Worm (Caenorhabditis elegans): ENCODE measurements around the gene coa-7.

coa-7 gene

ce11 chrII:11685177-11685576, 34.2 kb upstream of the coa-7 start, which contains the start of gene C47D12.5:
TSS of gene C47D12.5 (minus strand) at chrII:11685277.
- no peak for TF ChIP-seq klf-2 (GFP tag; conservative IDR thresholded peaks at IDR 0.05)
- no peak for TF ChIP-seq T22C8.4 (GFP tag; IDR thresholded peaks at IDR 0.05)
- TF ChIP-seq med-1 (GFP tag; optimal IDR thresholded peaks at IDR 0.05; ENCODE audit: insufficient read depth), result no peak

- TF ChIP-seq ref-1 (GFP tag; conservative IDR thresholded peaks at IDR 0.05) (no peak), ztf-23 (GFP tag; IDR thresholded peaks at IDR 0.05) (no peak), klf-2 (GFP tag; conservative IDR thresholded peaks at IDR 0.05) (no peak), T22C8.4 (GFP tag; IDR thresholded peaks at IDR 0.05) (0 out of 2 replicates have a peak, but pooled peaks have one; percentile 18), flt-1 (GFP tag; IDR thresholded peaks at IDR 0.05) (no peak), cog-1 (tag; optimal IDR thresholded peaks at IDR 0.05) (no peak), ztf-29 (GFP tag; IDR thresholded peaks at IDR 0.05) (no peak), med-1 (GFP tag; optimal IDR thresholded peaks at IDR 0.05; ENCODE audit: insufficient read depth) (no peak)
These were observed 30.3 kb upstream of the coa-7 start, which contains the start of the genes sfxn-1.4 and C47D12.4 for ce11 chrII:11681136-11681824. TSS of gene sfxn-1.4 (minus strand) at chrII:11681236. TSS of gene C47D12.4 (plus strand) at chrII:11681774.

- no peak for TF ChIP-seq T22C8.4 (GFP tag; IDR thresholded peaks at IDR 0.05)
- TF ChIP-seq flt-1 (GFP tag; IDR thresholded peaks at IDR 0.05), result no peak
- TF ChIP-seq klf-2 (GFP tag; conservative IDR thresholded peaks at IDR 0.05), result no peak
- TF ChIP-seq ztf-23 (GFP tag; IDR thresholded peaks at IDR 0.05), result no peak
- TF ChIP-seq med-1 (GFP tag; optimal IDR thresholded peaks at IDR 0.05; ENCODE audit: insufficient read depth), result no peak
- no peak for TF ChIP-seq cog-1 (tag; optimal IDR thresholded peaks at IDR 0.05)
- TF ChIP-seq ref-1 (GFP tag; conservative IDR thresholded peaks at IDR 0.05), result no peak
- TF ChIP-seq tab-1 (GFP tag; IDR thresholded peaks at IDR 0.05), result no peak
- no peak for TF ChIP-seq ztf-29 (GFP tag; IDR thresholded peaks at IDR 0.05)
These were observed 29.3 kb upstream of the coa-7 start for ce11 chrII:11680220-11680619.

- TF ChIP-seq med-1 (GFP tag; optimal IDR thresholded peaks at IDR 0.05; ENCODE audit: insufficient read depth) (peak; percentile 27), cog-1 (tag; optimal IDR thresholded peaks at IDR 0.05) (no peak), flt-1 (GFP tag; IDR thresholded peaks at IDR 0.05) (no peak)
These were observed 25.0 kb upstream of the coa-7 start, which contains the start of the genes trr-1 and C47D12.2 for ce11 chrII:11675877-11676473. TSS of gene trr-1 (minus strand) at chrII:11675927. TSS of gene C47D12.2 (plus strand) at chrII:11676306.

ce11 chrII:11658854-11659253, 7.9 kb upstream of the coa-7 start:
- TF ChIP-seq med-1 (GFP tag; optimal IDR thresholded peaks at IDR 0.05; ENCODE audit: insufficient read depth) (no peak), flt-1 (GFP tag; IDR thresholded peaks at IDR 0.05) (no peak), ref-1 (GFP tag; conservative IDR thresholded peaks at IDR 0.05) (no peak), klf-2 (GFP tag; conservative IDR thresholded peaks at IDR 0.05) (no peak), tab-1 (GFP tag; IDR thresholded peaks at IDR 0.05) (no peak), cog-1 (tag; optimal IDR thresholded peaks at IDR 0.05) (no peak), ztf-23 (GFP tag; IDR thresholded peaks at IDR 0.05) (no peak), T22C8.4 (GFP tag; IDR thresholded peaks at IDR 0.05) (no peak), ztf-29 (GFP tag; IDR thresholded peaks at IDR 0.05) (no peak)

ce11 chrII:11657079-11657478, 6.1 kb upstream of the coa-7 start, which contains the start of gene nep-1:
TSS of gene nep-1 (minus strand) at chrII:11657179.
- TF ChIP-seq flt-1 (GFP tag; IDR thresholded peaks at IDR 0.05), result no peak
- TF ChIP-seq ztf-23 (GFP tag; IDR thresholded peaks at IDR 0.05), result no peak
- no peak for TF ChIP-seq ref-1 (GFP tag; conservative IDR thresholded peaks at IDR 0.05)
- TF ChIP-seq tab-1 (GFP tag; IDR thresholded peaks at IDR 0.05), result no peak
- TF ChIP-seq T22C8.4 (GFP tag; IDR thresholded peaks at IDR 0.05), result no peak
- no peak for TF ChIP-seq klf-2 (GFP tag; conservative IDR thresholded peaks at IDR 0.05)
- no peak for TF ChIP-seq cog-1 (tag; optimal IDR thresholded peaks at IDR 0.05)
- no peak for TF ChIP-seq med-1 (GFP tag; optimal IDR thresholded peaks at IDR 0.05; ENCODE audit: insufficient read depth)
- TF ChIP-seq ztf-29 (GFP tag; IDR thresholded peaks at IDR 0.05), result no peak

- TF ChIP-seq cog-1 (tag; optimal IDR thresholded peaks at IDR 0.05) (peak; percentile 32), klf-2 (GFP tag; conservative IDR thresholded peaks at IDR 0.05) (no peak)
These were observed 1.8 kb upstream of the coa-7 start, which contains the start of the genes rad-23 and rpn-12 for ce11 chrII:11652679-11653174. TSS of gene rad-23 (minus strand) at chrII:11652729. TSS of gene rpn-12 (plus strand) at chrII:11653124.

- TF ChIP-seq flt-1 (GFP tag; IDR thresholded peaks at IDR 0.05) (no peak), tab-1 (GFP tag; IDR thresholded peaks at IDR 0.05) (no peak), ztf-29 (GFP tag; IDR thresholded peaks at IDR 0.05) (no peak), T22C8.4 (GFP tag; IDR thresholded peaks at IDR 0.05) (no peak), cog-1 (tag; optimal IDR thresholded peaks at IDR 0.05) (no peak), ref-1 (GFP tag; conservative IDR thresholded peaks at IDR 0.05) (no peak), klf-2 (GFP tag; conservative IDR thresholded peaks at IDR 0.05) (no peak), med-1 (GFP tag; optimal IDR thresholded peaks at IDR 0.05; ENCODE audit: insufficient read depth) (no peak), ztf-23 (GFP tag; IDR thresholded peaks at IDR 0.05) (no peak)
These were observed 1.2 kb upstream of the coa-7 start for ce11 chrII:11652125-11652524.

- no peak for TF ChIP-seq tab-1 (GFP tag; IDR thresholded peaks at IDR 0.05)
- TF ChIP-seq klf-2 (GFP tag; conservative IDR thresholded peaks at IDR 0.05), result no peak
- no peak for TF ChIP-seq ztf-23 (GFP tag; IDR thresholded peaks at IDR 0.05)
- TF ChIP-seq ref-1 (GFP tag; conservative IDR thresholded peaks at IDR 0.05), result no peak
- TF ChIP-seq ztf-29 (GFP tag; IDR thresholded peaks at IDR 0.05), result no peak
These were observed 1.7 kb downstream of the coa-7 start for ce11 chrII:11649239-11649638.

- no peak for TF ChIP-seq klf-2 (GFP tag; conservative IDR thresholded peaks at IDR 0.05)
- TF ChIP-seq cog-1 (tag; optimal IDR thresholded peaks at IDR 0.05), result no peak
These were observed 4.1 kb downstream of the coa-7 start for ce11 chrII:11646874-11647273.
